Worm (Caenorhabditis elegans) whole organism, early embryonic: ENCODE data around the gene T28C12.15.
"Not testable (repeated sequence)": the region's sequence is repeated elsewhere in the genome, so short reads cannot be mapped to it uniquely, and the experiment has no call there.

Experiments
- aly-1 ChIP-seq: sonication (generic microtip); optimal IDR thresholded peaks from 2 replicates; lab custom pipeline; 2016; ENCODE audit warnings: missing genetic modification characterization, missing compliant biosample characterization
- ama-1 ChIP-seq: fragments of 150-350 bp; optimal IDR thresholded peaks from 2 replicates; lab custom pipeline; 2014
- ets-7 ChIP-seq: sonication (generic microtip); optimal IDR thresholded peaks from 2 replicates; lab custom pipeline; 2016; ENCODE audit warnings: missing genotype, missing genetic modification characterization, missing compliant biosample characterization
- flt-1 ChIP-seq: fragments of 200-800 bp; sonication (Bioruptor generic); IDR thresholded peaks from 2 replicates; pipeline ENCODE4 v1.3.6; 2022; ENCODE audit warnings: missing genetic modification characterization, missing compliant biosample characterization
- hmbx-1 ChIP-seq: sonication (generic microtip); optimal IDR thresholded peaks from 2 replicates; lab custom pipeline; 2016; ENCODE audit warnings: mild to moderate bottlenecking, missing genetic modification characterization, missing compliant biosample characterization
- hmg-4 ChIP-seq: fragments of 200-800 bp; sonication (Bioruptor generic); optimal IDR thresholded peaks from 2 replicates; lab custom pipeline; 2018; ENCODE audit warnings: mild to moderate bottlenecking, missing genetic modification characterization, missing compliant biosample characterization
- hnd-1 ChIP-seq: sonication (generic microtip); optimal IDR thresholded peaks from 2 replicates; lab custom pipeline; 2016; ENCODE audit warnings: missing genetic modification characterization, missing compliant biosample characterization
- scrt-1 ChIP-seq: fragments of 200-800 bp; sonication (Bioruptor generic); IDR thresholded peaks from 2 replicates; pipeline ENCODE4 v1.3.6; 2022; ENCODE audit warnings: missing genetic modification characterization, missing compliant biosample characterization
- sea-1 ChIP-seq: fragments of 200-800 bp; sonication (Bioruptor generic); conservative IDR thresholded peaks from 2 replicates; pipeline ENCODE4 v1.3.6; 2022; ENCODE audit warnings: missing genetic modification characterization, missing compliant biosample characterization
- tra-4 ChIP-seq: sonication (generic microtip); optimal IDR thresholded peaks from 2 replicates; lab custom pipeline; 2017; ENCODE audit warnings: missing genetic modification characterization, missing compliant biosample characterization

DNA sequence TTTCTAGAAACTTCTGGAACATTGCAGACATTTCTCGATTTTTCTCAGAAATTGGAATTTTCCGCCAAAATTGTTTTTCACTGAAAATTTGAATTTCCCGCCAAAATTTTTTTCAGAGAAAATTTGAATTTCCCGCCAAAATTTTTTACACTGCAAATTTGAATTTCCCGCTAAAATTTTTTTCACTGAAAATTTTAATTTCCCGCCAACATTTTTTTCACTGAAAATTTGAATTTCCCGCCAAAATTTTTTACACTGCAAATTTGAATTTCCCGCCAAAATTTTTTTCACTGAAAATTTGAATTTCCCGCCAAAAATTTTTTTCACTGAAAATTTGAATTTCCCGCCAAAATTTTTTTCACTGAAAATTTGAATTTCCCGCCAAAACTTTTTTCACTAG is 25.0 kb downstream of the T28C12.15 start:
- not testable (repeated sequence) for TF ChIP-seq hnd-1; ets-7 (tag; lab: Kevin White, UChicago); scrt-1; ama-1 (lab: Kevin White, UChicago); hmg-4; hmbx-1; aly-1 (tag; lab: Kevin White, UChicago); tra-4 (tag; lab: Kevin White, UChicago); flt-1 (GFP tag; lab: Robert Waterston, UW); sea-1 (GFP tag; lab: Robert Waterston, UW)
